Fruit fly (Drosophila melanogaster) Kc167 (cell line): ENCODE measurements around the gene CG6511.

ENCODE experiments used
- Myc ChIP-seq: fragments of >200 bp; optimal IDR thresholded peaks from 2 replicates; lab custom pipeline; 2017; ENCODE audit warnings: missing external identifiers
- Sin3A ChIP-seq: fragments of >200 bp; optimal IDR thresholded peaks from 2 replicates; lab custom pipeline; 2018; ENCODE audit warnings: missing external identifiers
- h ChIP-seq: fragments of >200 bp; optimal IDR thresholded peaks from 3 replicates; lab custom pipeline; 2018; ENCODE audit warnings: missing external identifiers
- insv ChIP-seq: fragments of >200 bp; optimal IDR thresholded peaks from 3 replicates; lab custom pipeline; 2018; ENCODE audit warnings: missing external identifiers
- psq ChIP-seq: fragments of >200 bp; optimal IDR thresholded peaks from 2 replicates; lab custom pipeline; 2017; ENCODE audit warnings: missing external identifiers

DNA sequence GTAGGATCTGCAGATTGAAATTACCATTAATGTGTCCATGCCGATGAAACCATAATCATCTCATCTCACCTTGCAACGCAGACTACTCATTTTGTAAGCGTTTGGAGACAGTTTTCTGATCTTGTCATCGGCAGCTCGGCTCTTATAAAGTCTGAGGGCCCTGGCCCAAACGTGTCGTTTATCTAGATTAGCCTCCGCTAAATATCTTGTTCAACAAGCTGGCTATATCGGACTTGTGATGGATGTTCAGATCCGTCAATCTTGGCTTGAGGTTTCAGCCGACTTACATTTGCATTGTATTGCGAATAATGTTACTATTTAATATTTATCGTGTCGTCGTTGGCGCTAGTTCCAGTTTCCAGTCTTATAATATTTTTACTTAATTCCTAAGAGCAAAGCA is 4.5 kb downstream of the CG6511 start, which contains the start of gene CG43965:
- no peak for TF ChIP-seq h
- TF ChIP-seq psq (lab: Kevin White, UChicago) = no peak
- TF ChIP-seq insv (lab: Kevin White, UChicago) = no peak
- no peak for TF ChIP-seq Sin3A
- no peak for TF ChIP-seq Myc (lab: Kevin White, UChicago)
